Fruit fly (Drosophila melanogaster): ENCODE results near the gene Frq1.

Frq1 gene

dm6 chrX:18208079-18208865, 53.1 kb downstream of the Frq1 start:
- no peak for TF ChIP-seq Mes4 (GFP tag; optimal IDR thresholded peaks at IDR 0.05)
- TF ChIP-seq CG3281 (GFP tag; optimal IDR thresholded peaks at IDR 0.05) = no peak
- TF ChIP-seq CG4707 (GFP tag; optimal IDR thresholded peaks at IDR 0.05) = no peak
- TF ChIP-seq crc (GFP tag; optimal IDR thresholded peaks at IDR 0.05) = no peak
- no peak for TF ChIP-seq pita (GFP tag; optimal IDR thresholded peaks at IDR 0.05)
- TF ChIP-seq Mrtf (GFP tag; IDR thresholded peaks at IDR 0.05) = no peak
- no peak for TF ChIP-seq CG6254 (GFP tag; optimal IDR thresholded peaks at IDR 0.05)
- TF ChIP-seq cas (GFP tag; IDR thresholded peaks at IDR 0.05) = no peak
- TF ChIP-seq Eip74EF (GFP tag; optimal IDR thresholded peaks at IDR 0.05) = no peak
- peak; percentile 35 for TF ChIP-seq Sox100B (GFP tag; optimal IDR thresholded peaks at IDR 0.05)
- TF ChIP-seq kni (GFP tag; optimal IDR thresholded peaks at IDR 0.05) = no peak
- no peak for TF ChIP-seq sisA (GFP tag; IDR thresholded peaks at IDR 0.05)
- TF ChIP-seq GATAe (GFP tag; conservative IDR thresholded peaks at IDR 0.05) = no peak
- TF ChIP-seq PHDP (tag; optimal IDR thresholded peaks at IDR 0.05) = no peak
- peak; percentile 65 for TF ChIP-seq CG15696 (tag; optimal IDR thresholded peaks at IDR 0.05)
- peak; percentile 65 for TF ChIP-seq nmo (GFP tag; optimal IDR thresholded peaks at IDR 0.05)
- no peak for TF ChIP-seq tup (GFP tag; optimal IDR thresholded peaks at IDR 0.05)
- TF ChIP-seq CG7556 (GFP tag; optimal IDR thresholded peaks at IDR 0.05) = peak; percentile 19
- no peak for TF ChIP-seq Rfx (GFP tag; IDR thresholded peaks at IDR 0.05)
- TF ChIP-seq amos (GFP tag; IDR thresholded peaks at IDR 0.05; ENCODE audit: partially characterized antibody) = no peak
- TF ChIP-seq CG6654 (GFP tag; optimal IDR thresholded peaks at IDR 0.05) = no peak
- TF ChIP-seq Lpt (GFP tag; optimal IDR thresholded peaks at IDR 0.05) = no peak
- no peak for TF ChIP-seq ci (GFP tag; IDR thresholded peaks at IDR 0.05)
- no peak for TF ChIP-seq CG4854 (GFP tag; optimal IDR thresholded peaks at IDR 0.05)
- no peak for TF ChIP-seq sima (GFP tag; optimal IDR thresholded peaks at IDR 0.05)
- TF ChIP-seq Dek (tag; optimal IDR thresholded peaks at IDR 0.05) = no peak
- no peak for TF ChIP-seq Sox102F (GFP tag; optimal IDR thresholded peaks at IDR 0.05)
- no peak for TF ChIP-seq run (tag; optimal IDR thresholded peaks at IDR 0.05)
- peak; percentile 56; the same call in 1 of the 2 replicates for TF ChIP-seq CG31441 (GFP tag; IDR thresholded peaks at IDR 0.05)
- TF ChIP-seq gcm (GFP tag; optimal IDR thresholded peaks at IDR 0.05) = no peak
- TF ChIP-seq CG11085 (GFP tag; IDR thresholded peaks at IDR 0.05) = no peak
- no peak for TF ChIP-seq lov (optimal IDR thresholded peaks at IDR 0.05)
- no peak for TF ChIP-seq lov (GFP tag; IDR thresholded peaks at IDR 0.05)
- no peak for TF ChIP-seq CG11456 (GFP tag; IDR thresholded peaks at IDR 0.05)
- no peak for TF ChIP-seq aop (GFP tag; IDR thresholded peaks at IDR 0.05)
- TF ChIP-seq CG9876 (GFP tag; optimal IDR thresholded peaks at IDR 0.05) = no peak
- TF ChIP-seq CG17802 (tag; optimal IDR thresholded peaks at IDR 0.05) = no peak
- TF ChIP-seq shn (GFP tag; optimal IDR thresholded peaks at IDR 0.05) = no peak
- no peak for TF ChIP-seq CG6813 (GFP tag; optimal IDR thresholded peaks at IDR 0.05)
- no peak for TF ChIP-seq CG11504 (tag; optimal IDR thresholded peaks at IDR 0.05)
- TF ChIP-seq CG8359 (GFP tag; optimal IDR thresholded peaks at IDR 0.05; ENCODE audit: borderline replicate concordance) = no peak
- TF ChIP-seq Sry-β (GFP tag; optimal IDR thresholded peaks at IDR 0.05) = no peak
- TF ChIP-seq Bteb2 (GFP tag; optimal IDR thresholded peaks at IDR 0.05) = no peak
- no peak for TF ChIP-seq ttk (GFP tag; IDR thresholded peaks at IDR 0.05)
- peak in 1 of 2 experiments; percentile 2 for TF ChIP-seq pan (optimal IDR thresholded peaks at IDR 0.05)
- peak in 1 of 2 experiments; percentile 51 for TF ChIP-seq pan (GFP tag; optimal IDR thresholded peaks at IDR 0.05 in 1 of 2, IDR thresholded peaks at IDR 0.05 in 1 of 2)
- no peak for TF ChIP-seq CG5180 (GFP tag; optimal IDR thresholded peaks at IDR 0.05)
- no peak for TF ChIP-seq bigmax (GFP tag; optimal IDR thresholded peaks at IDR 0.05)
- TF ChIP-seq CG34422 (GFP tag; IDR thresholded peaks at IDR 0.05) = no peak
- TF ChIP-seq Vsx1 (GFP tag; optimal IDR thresholded peaks at IDR 0.05) = no peak

All from whole organism, embryonic.